Worm (Caenorhabditis elegans) whole organism, L4 larva: ENCODE measurements around the gene samt-1.
"Not testable (repeated sequence)": the region's sequence is repeated elsewhere in the genome, so short reads cannot be mapped to it uniquely, and the experiment has no call there.

Experiments
- R02D3.7 ChIP-seq: fragments of 150-350 bp; sonication (generic microtip); optimal IDR thresholded peaks from 3 replicates; lab custom pipeline; 2014; ENCODE audit warnings: missing biosample characterization, missing genetic modification characterization
- T26A8.4 ChIP-seq: fragments of 200-800 bp; sonication (Bioruptor generic); IDR thresholded peaks from 2 replicates; pipeline ENCODE4 v1.3.6; 2022; ENCODE audit warnings: missing genetic modification characterization, missing compliant biosample characterization
- Y48G9A.11 ChIP-seq: fragments of 200-800 bp; sonication (Bioruptor generic); IDR thresholded peaks from 2 replicates; pipeline ENCODE4 v1.3.6; 2022; ENCODE audit warnings: missing genetic modification reagents, missing genetic modification characterization, missing compliant biosample characterization
- Y5F2A.4 ChIP-seq: fragments of 200-800 bp; sonication (Bioruptor generic); optimal IDR thresholded peaks from 2 replicates; lab custom pipeline; 2018; ENCODE audit warnings: mild to moderate bottlenecking, missing genetic modification characterization, missing compliant biosample characterization
- aha-1 ChIP-seq: fragments of 150-350 bp; peaks from one replicate; lab custom pipeline; 2014; ENCODE audit warnings: missing biosample characterization, missing genetic modification characterization
- aly-2 ChIP-seq: sonication (generic microtip); optimal IDR thresholded peaks from 2 replicates; lab custom pipeline; 2018; ENCODE audit warnings: missing biosample characterization, missing genetic modification characterization
- ama-1 ChIP-seq: fragments of 150-350 bp; optimal IDR thresholded peaks from 2 replicates; lab custom pipeline; 2014; ENCODE audit warnings: inconsistent platforms, mixed read lengths
- ceh-28 ChIP-seq: fragments of 150-350 bp; optimal IDR thresholded peaks from 2 replicates; lab custom pipeline; 2014; ENCODE audit warnings: missing biosample characterization, missing genetic modification reagents, missing genetic modification characterization
- ces-1 ChIP-seq: fragments of 150-350 bp; sonication (generic microtip); optimal IDR thresholded peaks from 4 replicates; lab custom pipeline; 2014; ENCODE audit warnings: missing biosample characterization, missing genetic modification reagents, missing genetic modification characterization
- daf-16 ChIP-seq, 3 experiments: sonication (generic microtip); optimal IDR thresholded peaks; 2 replicates each; lab custom pipeline; 2016 to 2017; ENCODE audit warnings: missing genetic modification characterization in 3 of 3, missing genetic modification reagents in 3 of 3, mild to moderate bottlenecking in 2 of 3, missing compliant biosample characterization in 2 of 3, missing biosample characterization in 1 of 3, moderate library complexity in 1 of 3
- dmd-6 ChIP-seq: fragments of 200-800 bp; sonication (Bioruptor generic); IDR thresholded peaks from 2 replicates; pipeline ENCODE4 v1.3.6; 2022; ENCODE audit warnings: missing genetic modification reagents, missing genetic modification characterization, missing compliant biosample characterization
- dmd-8 ChIP-seq: fragments of 200-800 bp; sonication (Bioruptor generic); IDR thresholded peaks from 2 replicates; pipeline ENCODE4 v1.3.6; 2022; ENCODE audit warnings: missing genetic modification characterization, missing compliant biosample characterization
- dve-1 ChIP-seq: sonication (generic microtip); optimal IDR thresholded peaks from 2 replicates; lab custom pipeline; 2017; ENCODE audit warnings: antibody characterized with exemption, mild to moderate bottlenecking, missing genetic modification characterization, missing compliant biosample characterization; ENCODE audit not compliant: insufficient read depth
- egl-27 ChIP-seq: sonication (generic microtip); optimal IDR thresholded peaks from 3 replicates; lab custom pipeline; 2017; ENCODE audit warnings: missing biosample characterization, missing genetic modification reagents, missing genetic modification characterization
- egl-43 ChIP-seq: fragments of 200-800 bp; sonication (Bioruptor generic); IDR thresholded peaks from 2 replicates; pipeline ENCODE4 v1.3.6; 2022; ENCODE audit warnings: missing genetic modification reagents, missing genetic modification characterization, missing compliant biosample characterization
- fos-1 ChIP-seq: fragments of 150-350 bp; optimal IDR thresholded peaks from 2 replicates; lab custom pipeline; 2014; ENCODE audit warnings: missing biosample characterization, missing genetic modification characterization
- hlh-11 ChIP-seq: fragments of 200-800 bp; sonication (Bioruptor generic); optimal IDR thresholded peaks from 2 replicates; lab custom pipeline; 2018; ENCODE audit warnings: mild to moderate bottlenecking, missing genetic modification characterization, missing compliant biosample characterization
- hlh-30 ChIP-seq: sonication (generic microtip); optimal IDR thresholded peaks from 2 replicates; lab custom pipeline; 2017; ENCODE audit warnings: antibody characterized with exemption, mild to moderate bottlenecking, missing genetic modification characterization, missing compliant biosample characterization; ENCODE audit not compliant: insufficient read depth
- jun-1 ChIP-seq: fragments of 150-350 bp; optimal IDR thresholded peaks from 2 replicates; lab custom pipeline; 2014; ENCODE audit warnings: missing biosample characterization, missing genetic modification reagents, missing genetic modification characterization
- lim-7 ChIP-seq: fragments of 200-800 bp; sonication (Bioruptor generic); IDR thresholded peaks from 2 replicates; pipeline ENCODE4 v1.3.6; 2022; ENCODE audit warnings: missing genetic modification characterization, missing compliant biosample characterization
- lin-1 ChIP-seq: fragments of 200-800 bp; sonication (Bioruptor generic); IDR thresholded peaks from 2 replicates; pipeline ENCODE4 v1.3.6; 2022; ENCODE audit warnings: missing genetic modification reagents, missing genetic modification characterization, missing compliant biosample characterization
- lin-38 ChIP-seq: fragments of 200-800 bp; sonication (Bioruptor generic); IDR thresholded peaks from 2 replicates; pipeline ENCODE4 v1.3.6; 2022; ENCODE audit warnings: missing genetic modification reagents, missing genetic modification characterization, missing compliant biosample characterization
- lsy-2 ChIP-seq, 2 experiments: fragments of 150-350 bp in 1 of 2; sonication (generic microtip) in 1 of 2; optimal IDR thresholded peaks; 2 replicates each; lab custom pipeline; 2014 to 2017; ENCODE audit warnings: missing biosample characterization in 2 of 2, missing genetic modification characterization in 2 of 2
- madf-5 ChIP-seq, 2 experiments: fragments of 200-800 bp; sonication (Bioruptor generic); IDR thresholded peaks; 2 replicates each; pipeline ENCODE4 v1.3.6; 2022; ENCODE audit warnings: missing compliant biosample characterization in 2 of 2, missing genetic modification characterization in 2 of 2
- mdl-1 ChIP-seq, 2 experiments: fragments of 150-350 bp in 1 of 2; sonication (generic microtip) in 1 of 2; optimal IDR thresholded peaks; 2 replicates each; lab custom pipeline; 2014 to 2017; ENCODE audit warnings: missing biosample characterization in 2 of 2, missing genetic modification characterization in 2 of 2
- mep-1 ChIP-seq: fragments of 150-350 bp; sonication (generic microtip); optimal IDR thresholded peaks from 3 replicates; lab custom pipeline; 2014; ENCODE audit warnings: missing biosample characterization, missing genetic modification characterization
- mes-2 ChIP-seq: sonication (generic microtip); optimal IDR thresholded peaks from 2 replicates; lab custom pipeline; 2016; ENCODE audit warnings: missing genotype, mild to moderate bottlenecking, missing genetic modification characterization, missing compliant biosample characterization; ENCODE audit not compliant: poor library complexity, severe bottlenecking
- nhr-11 ChIP-seq: fragments of 150-350 bp; optimal IDR thresholded peaks from 2 replicates; lab custom pipeline; 2014; ENCODE audit warnings: missing biosample characterization, missing genetic modification characterization
- nhr-28 ChIP-seq: fragments of 150-350 bp; optimal IDR thresholded peaks from 2 replicates; lab custom pipeline; 2014; ENCODE audit warnings: missing biosample characterization, missing genetic modification characterization
- nhr-41 ChIP-seq: fragments of 200-800 bp; sonication (Bioruptor generic); IDR thresholded peaks from 2 replicates; pipeline ENCODE4 v1.3.6; 2022; ENCODE audit warnings: missing genetic modification reagents, missing genetic modification characterization, missing compliant biosample characterization
- php-3 ChIP-seq: fragments of 200-800 bp; sonication (Bioruptor generic); IDR thresholded peaks from 2 replicates; pipeline ENCODE4 v1.3.6; 2022; ENCODE audit warnings: missing genetic modification reagents, missing genetic modification characterization, missing compliant biosample characterization
- pqm-1 ChIP-seq: sonication (generic microtip); optimal IDR thresholded peaks from 2 replicates; lab custom pipeline; 2017; ENCODE audit warnings: missing biosample characterization, missing genetic modification characterization
- set-16 ChIP-seq: fragments of 200-800 bp; sonication (Bioruptor generic); IDR thresholded peaks from 2 replicates; pipeline ENCODE4 v1.3.6; 2022; ENCODE audit warnings: missing genetic modification reagents, missing genetic modification characterization, missing compliant biosample characterization
- unc-62 ChIP-seq, 3 experiments: fragments of 150-350 bp in 1 of 3; sonication (generic microtip); optimal IDR thresholded peaks in 2 of 3; peaks in 1 of 3; 1 replicate in 1 of 3; 2 replicates in 2 of 3; lab custom pipeline; 2014 to 2017; ENCODE audit warnings: missing biosample characterization in 3 of 3, missing genetic modification characterization in 3 of 3, missing genetic modification reagents in 3 of 3, missing genotype in 1 of 3
- zfp-3 ChIP-seq: fragments of 200-800 bp; sonication (Bioruptor generic); conservative IDR thresholded peaks from 2 replicates; pipeline ENCODE4 v1.3.6; 2022; ENCODE audit warnings: missing genetic modification reagents, missing genetic modification characterization, missing compliant biosample characterization

samt-1 gene

ce11 chrIV:2931228-2931627, at the start of gene samt-1:
TSS of gene samt-1 (plus strand) at chrIV:2931403.
- no peak for TF ChIP-seq lin-1
- no peak for TF ChIP-seq fos-1 (tag; lab: Kevin White, UChicago)
- TF ChIP-seq hlh-11 (tag; lab: Kevin White, UChicago) = peak; percentile 7
- TF ChIP-seq aha-1 (tag; lab: Kevin White, UChicago) = peak; percentile 74
- TF ChIP-seq jun-1 (tag; lab: Kevin White, UChicago) = no peak
- no peak for TF ChIP-seq daf-16 (GFP tag; optimal IDR thresholded peaks at IDR 0.05; lab: Kevin White, UChicago)
- peak; percentile 50 for TF ChIP-seq daf-16 (tag; optimal IDR thresholded peaks at IDR 0.05; lab: Kevin White, UChicago)
- TF ChIP-seq dve-1 (tag; lab: Kevin White, UChicago) = peak; percentile 11
- TF ChIP-seq dmd-6 = peak; percentile 20; the same call in 1 of the 2 replicates
- peak; percentile 28 for TF ChIP-seq nhr-28 (tag; lab: Kevin White, UChicago)
- peak; percentile 1 for TF ChIP-seq pqm-1 (tag; lab: Kevin White, UChicago)
- no peak for TF ChIP-seq aly-2
- TF ChIP-seq, all 104 proteins: peak for 7

- TF ChIP-seq unc-62 (GFP tag; optimal IDR thresholded peaks at IDR 0.05 in 1 of 2; lab: Kevin White, UChicago) (peak in 1 of 2 experiments; percentile 93), set-16 (0 out of 2 replicates have a peak, but pooled peaks have one; percentile 9), aha-1 (tag; lab: Kevin White, UChicago) (peak; percentile 19)
- TF ChIP-seq unc-62 (tag; optimal IDR thresholded peaks at IDR 0.05; lab: Kevin White, UChicago) = not testable (repeated sequence)
Measured at ce11 chrIV:2884134-2884533, 47.1 kb upstream of the samt-1 start.

- no peak for TF ChIP-seq T26A8.4
- no peak for TF ChIP-seq R02D3.7 (tag; lab: Kevin White, UChicago)
- TF ChIP-seq fos-1 (tag; lab: Kevin White, UChicago) = no peak
Measured at ce11 chrIV:2885260-2885659, 45.9 kb upstream of the samt-1 start.

ce11 chrIV:2886655-2887054, 44.5 kb upstream of the samt-1 start, which contains the start of gene dml-1:
TSS of gene dml-1 (plus strand) at chrIV:2886955.
- TF ChIP-seq fos-1 (tag; lab: Kevin White, UChicago) = no peak
- no peak for TF ChIP-seq lim-7 (GFP tag; lab: Robert Waterston, UW)
- no peak for TF ChIP-seq hlh-11 (tag; lab: Kevin White, UChicago)
- TF ChIP-seq mes-2 (tag; lab: Kevin White, UChicago) = no peak
- no peak for TF ChIP-seq nhr-11 (tag; lab: Kevin White, UChicago)
- TF ChIP-seq, all 104 proteins: peak for 0

ce11 chrIV:2887245-2887644, 44.0 kb upstream of the samt-1 start:
- TF ChIP-seq nhr-41 (GFP tag; lab: Robert Waterston, UW) (no peak), egl-43 (GFP tag; lab: Robert Waterston, UW) (0 out of 2 replicates have a peak, but pooled peaks have one; percentile 7), set-16 (peak; percentile 71)
- TF ChIP-seq, all 104 proteins: peak for 2

- no peak for TF ChIP-seq egl-27 (tag; lab: Kevin White, UChicago)
- TF ChIP-seq set-16 = peak; percentile 94
- TF ChIP-seq php-3 (GFP tag; lab: Robert Waterston, UW) = 0 out of 2 replicates have a peak, but pooled peaks have one; percentile 18
Measured at ce11 chrIV:2888496-2889101, 42.6 kb upstream of the samt-1 start.

- TF ChIP-seq zfp-3 (GFP tag; lab: Robert Waterston, UW) (no peak), madf-5 (GFP tag; IDR thresholded peaks at IDR 0.05; lab: Robert Waterston, UW) (no peak), lsy-2 (tag; optimal IDR thresholded peaks at IDR 0.05; lab: Kevin White, UChicago) (peak in 1 of 2 experiments; percentile 72), unc-62 (GFP tag; optimal IDR thresholded peaks at IDR 0.05 in 1 of 2; lab: Kevin White, UChicago) (no peak), unc-62 (tag; optimal IDR thresholded peaks at IDR 0.05; lab: Kevin White, UChicago) (no peak), egl-43 (GFP tag; lab: Robert Waterston, UW) (no peak), lin-38 (GFP tag; lab: Robert Waterston, UW) (peak; percentile 45; the same call in 1 of the 2 replicates), Y5F2A.4 (no peak), ama-1 (lab: Kevin White, UChicago) (peak; percentile 20), ces-1 (GFP tag; lab: Kevin White, UChicago) (no peak), mdl-1 (tag; optimal IDR thresholded peaks at IDR 0.05; lab: Kevin White, UChicago) (no peak), ceh-28 (no peak), Y48G9A.11 (GFP tag; lab: Robert Waterston, UW) (0 out of 2 replicates have a peak, but pooled peaks have one; percentile 28), nhr-28 (tag; lab: Kevin White, UChicago) (no peak), dve-1 (tag; lab: Kevin White, UChicago) (peak; percentile 27), dmd-8 (no peak), hlh-30 (tag; lab: Kevin White, UChicago) (peak; percentile 33), mep-1 (tag; lab: Kevin White, UChicago) (peak; percentile 24)
Measured at ce11 chrIV:2890401-2890952, 40.7 kb upstream of the samt-1 start, which contains the start of the genes nprt-1 and dib-1. TSS of gene nprt-1 (minus strand) at chrIV:2890451. TSS of gene dib-1 (plus strand) at chrIV:2890882.
